Fruit fly (Drosophila melanogaster): ENCODE data around the gene spartin.

DNA sequence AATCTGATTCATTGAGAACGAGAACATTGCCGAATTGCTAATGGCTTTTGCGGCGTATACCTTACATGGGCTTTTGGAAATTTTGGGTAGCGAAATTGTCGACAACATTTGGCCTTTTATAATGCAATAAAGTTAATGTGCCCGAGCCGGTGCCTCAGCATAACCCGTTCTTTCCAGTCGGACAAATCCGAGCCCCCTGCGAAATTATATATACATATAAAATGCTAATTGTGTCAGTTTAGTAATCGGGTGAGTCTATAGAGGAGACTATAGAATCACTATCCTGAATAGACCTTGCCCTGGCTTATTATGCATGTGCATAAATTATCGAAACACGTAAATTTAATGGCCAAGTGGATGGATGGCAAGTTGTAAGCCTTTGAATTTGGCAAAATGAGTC, 23.8 kb downstream of the spartin start:
- TF ChIP-seq CG33017 (tag; optimal IDR thresholded peaks at IDR 0.05) (no peak), CG7101 (tag; optimal IDR thresholded peaks at IDR 0.05) (no peak), kay (GFP tag; ENCODE audit: borderline replicate concordance) (no peak), CG12768 (GFP tag; optimal IDR thresholded peaks at IDR 0.05) (no peak), CG7045 (GFP tag; optimal IDR thresholded peaks at IDR 0.05) (no peak), tj (GFP tag; optimal IDR thresholded peaks at IDR 0.05) (no peak), toe (GFP tag; optimal IDR thresholded peaks at IDR 0.05) (no peak), pad (GFP tag; optimal IDR thresholded peaks at IDR 0.05) (no peak), Hr96 (GFP tag; optimal IDR thresholded peaks at IDR 0.05) (no peak), Clk (GFP tag; optimal IDR thresholded peaks at IDR 0.05) (no peak)

All from whole organism, adult.